Worm (Caenorhabditis elegans): ENCODE results near the gene sri-78.
"Not testable (repeated sequence)": the region's sequence is repeated elsewhere in the genome, so short reads cannot be mapped to it uniquely, and the experiment has no call there.

Gene sri-78

DNA sequence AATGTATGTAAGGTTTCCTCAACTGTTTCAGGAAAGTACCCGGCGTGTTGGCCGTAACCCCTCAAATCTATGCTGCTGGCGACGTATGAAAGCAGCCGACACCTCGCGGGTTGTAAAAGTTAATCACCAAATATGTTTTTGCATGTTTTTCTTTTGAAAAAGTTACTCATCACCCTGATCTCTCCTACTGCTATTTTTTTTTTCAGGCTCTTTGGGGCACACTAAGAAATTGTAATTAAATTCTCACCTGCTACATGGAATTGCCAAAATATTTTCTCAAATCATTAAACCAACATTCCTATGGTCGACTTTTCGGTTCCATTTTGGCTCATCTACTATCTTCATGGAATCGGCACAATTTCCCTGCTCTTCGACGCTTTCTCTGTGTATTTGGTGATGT is at the start of gene sri-78:
sri-78 (plus strand) TSS at position 301 of the 400 bp plus-strand sequence.
- TF ChIP-seq ceh-43 (GFP tag; optimal IDR thresholded peaks at IDR 0.05); cnd-1 (tag; optimal IDR thresholded peaks at IDR 0.05); lsy-2 (tag; optimal IDR thresholded peaks at IDR 0.05): not testable (repeated sequence)

DNA sequence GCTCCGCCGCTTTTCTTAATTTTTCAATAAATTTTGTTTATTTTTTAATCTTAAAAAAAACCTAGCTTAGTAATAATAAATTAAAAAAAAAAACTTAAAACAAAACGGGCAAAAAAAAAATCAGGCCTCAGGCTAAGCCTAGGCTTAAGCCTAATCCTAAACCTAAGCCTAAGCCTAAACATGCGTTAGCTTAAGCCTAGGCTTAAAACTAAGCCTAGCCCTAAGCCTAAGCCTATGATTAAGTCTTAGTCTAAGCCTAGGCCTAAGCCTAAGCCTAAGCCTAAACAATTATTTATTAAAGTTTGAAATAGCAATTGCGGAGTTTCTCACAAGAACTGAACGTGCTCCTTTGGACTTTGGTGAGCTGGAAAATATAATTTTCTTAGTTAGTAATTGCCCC is 49.7 kb upstream of the sri-78 start:
- TF ChIP-seq flh-1 (GFP tag; optimal IDR thresholded peaks at IDR 0.05) (no peak), ztf-11 (tag; optimal IDR thresholded peaks at IDR 0.05) (no peak), elt-1 (tag; optimal IDR thresholded peaks at IDR 0.05; ENCODE audit: borderline replicate concordance, insufficient read depth) (no peak), hlh-1 (tag; optimal IDR thresholded peaks at IDR 0.05) (no peak), ham-2 (GFP tag; optimal IDR thresholded peaks at IDR 0.05) (no peak), nhr-237 (tag; optimal IDR thresholded peaks at IDR 0.05) (no peak), ceh-39 (tag; optimal IDR thresholded peaks at IDR 0.05) (no peak), ces-1 (GFP tag; optimal IDR thresholded peaks at IDR 0.05) (no peak), pha-4 (tag; optimal IDR thresholded peaks at IDR 0.05) (no peak), ceh-83 (GFP tag; optimal IDR thresholded peaks at IDR 0.05) (no peak), lsy-2 (tag; optimal IDR thresholded peaks at IDR 0.05) (no peak), tbx-8 (GFP tag; optimal IDR thresholded peaks at IDR 0.05) (no peak)

DNA sequence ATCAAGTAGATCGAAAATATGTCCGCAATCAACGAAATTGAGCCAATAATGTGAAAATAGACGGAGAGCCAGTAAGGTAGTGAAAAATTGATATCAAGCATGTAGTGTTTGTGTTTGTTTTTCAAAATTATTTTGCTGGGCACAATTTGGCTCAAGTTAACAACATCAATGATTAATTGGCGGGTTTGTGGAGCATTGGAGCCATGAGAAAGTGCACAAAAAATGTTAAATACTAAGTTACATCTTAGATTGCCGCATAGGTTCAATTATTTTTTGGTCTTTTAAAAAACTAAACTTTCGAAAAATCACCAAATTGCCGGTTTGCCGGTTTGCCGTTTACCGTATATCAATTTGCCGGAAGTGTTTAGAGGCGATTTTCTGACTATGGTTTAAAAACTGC is 47.2 kb upstream of the sri-78 start, which contains the start of gene sri-54:
sri-54 (minus strand) TSS at position 101 of the 400 bp plus-strand sequence.
- no peak for TF ChIP-seq mab-5 (tag; optimal IDR thresholded peaks at IDR 0.05)
- no peak for TF ChIP-seq sptf-1 (tag; optimal IDR thresholded peaks at IDR 0.05)
- no peak for TF ChIP-seq nhr-237 (tag; optimal IDR thresholded peaks at IDR 0.05)
- no peak for TF ChIP-seq ceh-39 (tag; optimal IDR thresholded peaks at IDR 0.05)
- no peak for TF ChIP-seq ceh-43 (GFP tag; optimal IDR thresholded peaks at IDR 0.05)
- TF ChIP-seq elt-3 (tag; optimal IDR thresholded peaks at IDR 0.05) = no peak
- no peak for TF ChIP-seq tbx-8 (GFP tag; optimal IDR thresholded peaks at IDR 0.05)
- TF ChIP-seq blmp-1 (tag; optimal IDR thresholded peaks at IDR 0.05) = no peak
- TF ChIP-seq lsy-2 (tag; optimal IDR thresholded peaks at IDR 0.05) = no peak
- TF ChIP-seq elt-1 (tag; optimal IDR thresholded peaks at IDR 0.05; ENCODE audit: borderline replicate concordance, insufficient read depth) = no peak
- no peak for TF ChIP-seq unc-120 (tag; optimal IDR thresholded peaks at IDR 0.05; ENCODE audit: poor library complexity, severe bottlenecking)
- TF ChIP-seq sem-2 (GFP tag; optimal IDR thresholded peaks at IDR 0.05) = no peak
- TF ChIP-seq nhr-76 (tag; optimal IDR thresholded peaks at IDR 0.05) = no peak
- no peak for TF ChIP-seq unc-62 (GFP tag; optimal IDR thresholded peaks at IDR 0.05)
- TF ChIP-seq cnd-1 (tag; optimal IDR thresholded peaks at IDR 0.05) = no peak
- TF ChIP-seq nhr-2 (tag; optimal IDR thresholded peaks at IDR 0.05) = no peak
- TF ChIP-seq hlh-1 (tag; optimal IDR thresholded peaks at IDR 0.05) = no peak
- TF ChIP-seq lin-13 (tag; optimal IDR thresholded peaks at IDR 0.05) = no peak
- no peak for TF ChIP-seq mls-2 (tag; optimal IDR thresholded peaks at IDR 0.05)

DNA sequence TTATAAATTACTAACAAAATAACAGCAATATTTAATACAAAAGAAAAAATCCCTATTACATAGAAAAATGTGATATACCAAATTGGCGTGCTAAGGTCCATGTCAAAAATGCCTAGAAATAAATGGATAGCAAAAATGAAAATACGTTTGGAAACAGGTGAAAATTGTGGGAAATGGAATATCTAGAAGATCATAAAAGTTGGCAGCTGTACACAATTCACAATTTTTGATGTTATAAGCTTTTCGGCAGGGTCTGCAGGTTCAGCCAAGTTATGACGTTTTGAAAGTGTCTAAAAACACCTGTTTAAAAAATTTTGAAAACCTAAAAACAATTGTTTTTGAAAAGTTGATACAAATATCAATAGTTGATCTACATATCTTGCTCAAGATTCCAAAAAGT is 42.1 kb upstream of the sri-78 start, which contains the start of gene sri-42:
sri-42 (minus strand) TSS at position 101 of the 400 bp plus-strand sequence.
- TF ChIP-seq flh-1 (GFP tag; optimal IDR thresholded peaks at IDR 0.05); M03D4.4 (tag; optimal IDR thresholded peaks at IDR 0.05); lsy-2 (tag; optimal IDR thresholded peaks at IDR 0.05): not testable (repeated sequence)

DNA sequence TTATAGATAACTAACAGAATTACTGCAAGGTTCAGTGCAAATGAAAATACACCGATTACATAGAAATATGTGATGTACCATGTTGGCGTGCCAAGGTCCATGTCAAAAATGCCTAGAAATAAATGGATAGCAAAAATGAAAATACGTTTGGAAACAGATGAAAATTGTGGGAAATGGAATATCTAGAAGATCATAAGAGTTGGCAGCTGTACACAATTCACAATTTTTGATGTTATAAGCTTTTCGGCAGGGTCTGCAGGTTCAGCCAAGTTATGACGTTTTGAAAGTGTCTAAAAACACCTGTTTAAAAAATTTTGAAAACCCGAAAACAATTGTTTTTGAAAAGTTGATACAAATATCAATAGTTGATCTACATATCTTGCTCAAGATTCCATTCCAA is 40.4 kb upstream of the sri-78 start, which contains the start of gene sri-43:
sri-43 (minus strand) TSS at position 101 of the 400 bp plus-strand sequence.
- TF ChIP-seq ham-2 (GFP tag; optimal IDR thresholded peaks at IDR 0.05); unc-120 (tag; optimal IDR thresholded peaks at IDR 0.05; ENCODE audit: poor library complexity, severe bottlenecking); nhr-28 (tag; optimal IDR thresholded peaks at IDR 0.05): not testable (repeated sequence)

DNA sequence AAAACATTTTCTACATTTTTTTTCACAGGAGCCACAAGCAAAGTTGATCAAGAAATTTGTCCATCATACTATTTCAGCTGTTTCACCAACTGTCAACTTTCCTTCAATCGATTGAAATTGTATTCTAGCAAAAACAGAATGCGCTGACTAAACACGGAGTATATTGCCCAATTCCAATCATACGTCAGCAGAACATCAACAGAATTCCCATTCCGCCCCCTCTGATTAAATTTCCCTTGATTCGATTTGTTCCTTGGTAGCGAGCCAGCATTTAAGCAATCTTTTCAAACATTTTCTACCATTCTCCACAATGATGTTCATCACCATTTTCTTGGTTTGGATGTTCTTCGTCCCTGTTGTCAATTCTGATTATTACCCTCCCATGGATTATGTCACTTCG is 39.1 kb upstream of the sri-78 start, which contains the start of gene T10D4.15:
T10D4.15 (plus strand) TSS at position 301 of the 400 bp plus-strand sequence.
- TF ChIP-seq lin-13 (tag; optimal IDR thresholded peaks at IDR 0.05) (no peak), sptf-1 (tag; optimal IDR thresholded peaks at IDR 0.05) (no peak), pha-4 (tag; optimal IDR thresholded peaks at IDR 0.05) (no peak), mep-1 (tag; optimal IDR thresholded peaks at IDR 0.05) (no peak), lin-32 (GFP tag; optimal IDR thresholded peaks at IDR 0.05) (no peak), nhr-28 (tag; optimal IDR thresholded peaks at IDR 0.05) (no peak), ceh-39 (tag; optimal IDR thresholded peaks at IDR 0.05) (no peak), ceh-43 (GFP tag; optimal IDR thresholded peaks at IDR 0.05) (no peak), drap-1 (GFP tag; optimal IDR thresholded peaks at IDR 0.05) (no peak), hlh-1 (tag; optimal IDR thresholded peaks at IDR 0.05) (no peak), nhr-12 (tag; optimal IDR thresholded peaks at IDR 0.05) (no peak), nhr-237 (tag; optimal IDR thresholded peaks at IDR 0.05) (no peak), blmp-1 (tag; optimal IDR thresholded peaks at IDR 0.05) (no peak), tbx-8 (GFP tag; optimal IDR thresholded peaks at IDR 0.05) (no peak)

Data from whole organism, mixed stage, embryonic.